Worm (Caenorhabditis elegans) whole organism, midembryonic: Measurements from ENCODE around the gene ceh-57.

Experiments
- T22C8.4 ChIP-seq: fragments of 200-800 bp; sonication (Bioruptor generic); IDR thresholded peaks from 2 replicates; pipeline ENCODE4 v1.3.6; 2022; ENCODE audit warnings: missing genetic modification characterization, missing compliant biosample characterization
- flt-1 ChIP-seq: fragments of 200-800 bp; sonication (Bioruptor generic); IDR thresholded peaks from 2 replicates; pipeline ENCODE4 v1.3.6; 2022; ENCODE audit warnings: missing genetic modification characterization, missing compliant biosample characterization
- ref-1 ChIP-seq: fragments of 200-800 bp; sonication (Bioruptor generic); conservative IDR thresholded peaks from 2 replicates; pipeline ENCODE4 v1.3.6; 2022; ENCODE audit warnings: missing genetic modification reagents, missing genetic modification characterization, missing compliant biosample characterization
- tab-1 ChIP-seq: fragments of 200-800 bp; sonication (Bioruptor generic); IDR thresholded peaks from 2 replicates; pipeline ENCODE4 v1.3.6; 2022; ENCODE audit warnings: missing genetic modification characterization, missing compliant biosample characterization
- ztf-23 ChIP-seq: fragments of 200-800 bp; sonication (Bioruptor generic); IDR thresholded peaks from 2 replicates; pipeline ENCODE4 v1.3.6; 2022; ENCODE audit warnings: missing genetic modification reagents, missing genetic modification characterization, missing compliant biosample characterization

- TF ChIP-seq T22C8.4 (GFP tag; lab: Robert Waterston, UW), result no peak
- TF ChIP-seq ztf-23 (GFP tag; lab: Robert Waterston, UW), result no peak
- TF ChIP-seq tab-1 (GFP tag; lab: Robert Waterston, UW), result no peak
- TF ChIP-seq ref-1 (GFP tag; lab: Robert Waterston, UW), result no peak
- TF ChIP-seq flt-1 (GFP tag; lab: Robert Waterston, UW), result no peak
These were observed 10.8 kb upstream of the ceh-57 start for ce11 chrII:10377901-10378300.
